Fruit fly (Drosophila melanogaster) whole organism, embryonic: ENCODE measurements around the gene CG4970.

Source experiments
- Blimp-1 ChIP-seq: fragments of 200-800 bp; sonication (Bioruptor generic); optimal IDR thresholded peaks from 3 replicates; lab custom pipeline; 2018; ENCODE audit warnings: missing biosample characterization, missing genetic modification characterization, mild to moderate bottlenecking, moderate library complexity, missing genetic modification reagents
- CG12769 ChIP-seq: fragments of 200-800 bp; sonication (Bioruptor generic); optimal IDR thresholded peaks from 2 replicates; lab custom pipeline; 2019; ENCODE audit warnings: missing biosample characterization, mild to moderate bottlenecking, missing genetic modification characterization, moderate library complexity
- CG15073 ChIP-seq: fragments of 200-800 bp; sonication (Bioruptor generic); optimal IDR thresholded peaks from 2 replicates; lab custom pipeline; 2016; ENCODE audit warnings: missing biosample characterization, missing genetic modification characterization
- CG2120 ChIP-seq: fragments of 200-800 bp; sonication (Bioruptor generic); optimal IDR thresholded peaks from 3 replicates; lab custom pipeline; 2016; ENCODE audit warnings: missing biosample characterization, missing genetic modification characterization
- CG30403 ChIP-seq: fragments of 200-800 bp; sonication (Bioruptor generic); optimal IDR thresholded peaks from 3 replicates; lab custom pipeline; 2016; ENCODE audit warnings: missing biosample characterization, missing genetic modification characterization
- CG31441 ChIP-seq: fragments of 200-800 bp; sonication (Bioruptor generic); IDR thresholded peaks from 2 replicates; pipeline ENCODE4 v1.3.6; 2022; ENCODE audit warnings: missing biosample characterization, missing genetic modification characterization
- CG7786 ChIP-seq: fragments of 200-800 bp; sonication (Bioruptor generic); optimal IDR thresholded peaks from 2 replicates; lab custom pipeline; 2016; ENCODE audit warnings: missing biosample characterization, missing genetic modification characterization
- Dfd ChIP-seq, 2 experiments: fragments of >200 bp; optimal IDR thresholded peaks; 2 replicates each; lab custom pipeline; 2017; ENCODE audit warnings: missing biosample characterization in 2 of 2, missing genetic modification characterization in 2 of 2
- Dip3 ChIP-seq: fragments of 200-800 bp; sonication (Bioruptor generic); optimal IDR thresholded peaks from 3 replicates; lab custom pipeline; 2016; ENCODE audit warnings: missing biosample characterization, missing genetic modification characterization
- Drgx ChIP-seq: fragments of 200-800 bp; sonication (Bioruptor generic); IDR thresholded peaks from 2 replicates; pipeline ENCODE4 v1.3.6; 2022; ENCODE audit warnings: missing biosample characterization, missing genetic modification characterization
- ERR ChIP-seq: fragments of 200-800 bp; sonication (Bioruptor generic); optimal IDR thresholded peaks from 2 replicates; lab custom pipeline; 2016; ENCODE audit warnings: missing biosample characterization, missing genetic modification characterization
- Ets65A ChIP-seq: fragments of 200-800 bp; sonication (Bioruptor generic); peaks from one replicate; lab custom pipeline; 2016; ENCODE audit warnings: missing biosample characterization, missing genetic modification characterization
- HLH54F ChIP-seq: fragments of 200-800 bp; sonication (Bioruptor generic); optimal IDR thresholded peaks from 3 replicates; lab custom pipeline; 2016; ENCODE audit warnings: missing biosample characterization, missing genetic modification characterization
- Med ChIP-seq: fragments of 200-800 bp; sonication (Bioruptor generic); peaks from one replicate; lab custom pipeline; 2016; ENCODE audit warnings: missing biosample characterization, missing genetic modification characterization, mild to moderate bottlenecking, inconsistent platforms, moderate library complexity
- Oaz ChIP-seq: fragments of 200-800 bp; sonication (Bioruptor generic); IDR thresholded peaks from 2 replicates; pipeline ENCODE4 v1.3.6; 2022; ENCODE audit warnings: missing biosample characterization, missing genetic modification characterization
- Oli ChIP-seq: fragments of 200-800 bp; sonication (Bioruptor generic); optimal IDR thresholded peaks from 2 replicates; lab custom pipeline; 2018; ENCODE audit warnings: missing biosample characterization, mild to moderate bottlenecking, missing genetic modification characterization, moderate library complexity
- Ptx1 ChIP-seq: fragments of 200-800 bp; sonication (Bioruptor generic); IDR thresholded peaks from 2 replicates; pipeline ENCODE4 v1.3.6; 2022; ENCODE audit warnings: missing biosample characterization, missing genetic modification characterization
- TFAM ChIP-seq: fragments of 200-800 bp; sonication (Bioruptor generic); optimal IDR thresholded peaks from 2 replicates; lab custom pipeline; 2017; ENCODE audit warnings: missing biosample characterization, missing genetic modification characterization, inconsistent platforms
- ase ChIP-seq: fragments of 200-800 bp; sonication (Bioruptor generic); IDR thresholded peaks from 3 replicates; pipeline ENCODE4 v1.3.6; 2022; ENCODE audit warnings: missing biosample characterization, missing genetic modification characterization
- bsh ChIP-seq, 2 experiments: fragments of 200-800 bp; sonication (Bioruptor generic); optimal IDR thresholded peaks; 2 replicates each; lab custom pipeline; 2017 to 2018; ENCODE audit warnings: mild to moderate bottlenecking in 2 of 2, missing biosample characterization in 2 of 2, missing genetic modification characterization in 2 of 2, moderate library complexity in 1 of 2
- ci ChIP-seq: fragments of 200-800 bp; sonication (Bioruptor generic); IDR thresholded peaks from 3 replicates; pipeline ENCODE4 v1.3.6; 2022; ENCODE audit warnings: missing biosample characterization, missing genetic modification characterization
- crol ChIP-seq: fragments of 200-800 bp; sonication (Bioruptor generic); IDR thresholded peaks from 2 replicates; pipeline ENCODE4 v1.3.6; 2022; ENCODE audit warnings: missing biosample characterization, missing genetic modification characterization
- danr ChIP-seq: fragments of 200-800 bp; sonication (Bioruptor generic); IDR thresholded peaks from 2 replicates; pipeline ENCODE4 v1.3.6; 2022; ENCODE audit warnings: missing biosample characterization, missing genetic modification characterization
- grn ChIP-seq: fragments of 200-800 bp; sonication (Bioruptor generic); optimal IDR thresholded peaks from 3 replicates; lab custom pipeline; 2017; ENCODE audit warnings: missing biosample characterization, missing genetic modification characterization
- gsb-n ChIP-seq: fragments of 200-800 bp; sonication (Bioruptor generic); optimal IDR thresholded peaks from 3 replicates; lab custom pipeline; 2018; ENCODE audit warnings: missing biosample characterization, mild to moderate bottlenecking, missing genetic modification characterization
- kni ChIP-seq: fragments of 200-800 bp; sonication (Bioruptor generic); optimal IDR thresholded peaks from 3 replicates; lab custom pipeline; 2017; ENCODE audit warnings: mild to moderate bottlenecking, missing biosample characterization, missing genetic modification reagents, missing genetic modification characterization
- lbe ChIP-seq: fragments of 200-800 bp; sonication (Bioruptor generic); optimal IDR thresholded peaks from 2 replicates; lab custom pipeline; 2016; ENCODE audit warnings: missing biosample characterization, mild to moderate bottlenecking, missing genetic modification characterization
- org-1 ChIP-seq: fragments of 200-800 bp; sonication (Bioruptor generic); optimal IDR thresholded peaks from 2 replicates; lab custom pipeline; 2017; ENCODE audit warnings: missing biosample characterization, missing genetic modification characterization
- sqz ChIP-seq: fragments of 200-800 bp; sonication (Bioruptor generic); optimal IDR thresholded peaks from 3 replicates; lab custom pipeline; 2018; ENCODE audit warnings: missing biosample characterization, mild to moderate bottlenecking, missing genetic modification characterization
- trh ChIP-seq: fragments of 200-800 bp; sonication (Bioruptor generic); optimal IDR thresholded peaks from 2 replicates; lab custom pipeline; 2016; ENCODE audit warnings: missing biosample characterization, missing genetic modification characterization
- ttk ChIP-seq: fragments of 200-800 bp; sonication (Bioruptor generic); IDR thresholded peaks from 2 replicates; pipeline ENCODE4 v2.1.2; 2022; ENCODE audit warnings: missing biosample characterization, missing genetic modification characterization
- vvl ChIP-seq: fragments of 200-800 bp; sonication (Bioruptor generic); IDR thresholded peaks from 2 replicates; pipeline ENCODE4 v1.3.6; 2022; ENCODE audit warnings: missing biosample characterization, missing genetic modification characterization
- zfh1 ChIP-seq: fragments of 200-800 bp; sonication (Bioruptor generic); IDR thresholded peaks from 3 replicates; pipeline ENCODE4 v1.3.6; 2022; ENCODE audit warnings: missing biosample characterization, missing genetic modification characterization

Gene CG4970

dm6 chr2L:11501427-11501968, 15.7 kb upstream of the CG4970 start, which contains the start of gene spz4 (continued):
- TF ChIP-seq Dfd (GFP tag; optimal IDR thresholded peaks at IDR 0.05; lab: Kevin White, UChicago) (no peak), CG12769 (tag; lab: Kevin White, UChicago) (no peak), ERR (GFP tag; lab: Kevin White, UChicago) (no peak), sqz (GFP tag; lab: Kevin White, UChicago) (peak; percentile 39), CG15073 (no peak), zfh1 (no peak), CG31441 (GFP tag; lab: Robert Waterston, UW) (0 out of 2 replicates have a peak, but pooled peaks have one; percentile 13)

- TF ChIP-seq vvl (GFP tag; lab: Robert Waterston, UW) (peak; percentile 21; the same call in 1 of the 2 replicates), grn (no peak), HLH54F (no peak), ase (GFP tag; lab: Robert Waterston, UW) (no peak), Ptx1 (GFP tag; lab: Robert Waterston, UW) (no peak), kni (GFP tag; lab: Kevin White, UChicago) (peak; percentile 51), Blimp-1 (GFP tag; lab: Kevin White, UChicago) (peak; percentile 98), gsb-n (tag; lab: Kevin White, UChicago) (peak; percentile 36), Drgx (GFP tag; lab: Robert Waterston, UW) (no peak), CG2120 (GFP tag; lab: Kevin White, UChicago) (no peak), org-1 (GFP tag; lab: Kevin White, UChicago) (no peak)
Observed at dm6 chr2L:11502698-11503097, 14.5 kb upstream of the CG4970 start.

dm6 chr2L:11504896-11505569, 12.2 kb upstream of the CG4970 start:
- TF ChIP-seq kni (GFP tag; lab: Kevin White, UChicago) (peak; percentile 58), Blimp-1 (GFP tag; lab: Kevin White, UChicago) (peak; percentile 93), ttk (peak; percentile 13; the same call in 1 of the 2 replicates), Oli (tag; lab: Kevin White, UChicago) (no peak), ci (peak; percentile 48; the same call in 1 of the 3 replicates), vvl (GFP tag; lab: Robert Waterston, UW) (0 out of 2 replicates have a peak, but pooled peaks have one; percentile 16), bsh (GFP tag; optimal IDR thresholded peaks at IDR 0.05; lab: Kevin White, UChicago) (no peak), trh (GFP tag; lab: Kevin White, UChicago) (no peak), CG30403 (no peak), TFAM (GFP tag; lab: Kevin White, UChicago) (no peak), crol (GFP tag; lab: Robert Waterston, UW) (peak; percentile 68), danr (GFP tag; lab: Robert Waterston, UW) (no peak), Drgx (GFP tag; lab: Robert Waterston, UW) (peak; percentile 71), CG7786 (no peak), lbe (GFP tag; lab: Kevin White, UChicago) (no peak), Med (GFP tag; lab: Kevin White, UChicago) (peak; percentile 18), Ets65A (peak; percentile 4)

dm6 chr2L:11519532-11519931, 2.3 kb downstream of the CG4970 start, which contains the start of gene CG14929:
TSS of gene CG14929 (plus strand) at chr2L:11519832.
- TF ChIP-seq Dip3 (GFP tag; lab: Kevin White, UChicago) (no peak), Oaz (GFP tag; lab: Robert Waterston, UW) (no peak)
